Worm (Caenorhabditis elegans) whole organism, L3 larva: ENCODE measurements around the gene zip-3.

ENCODE experiments used
- eor-1 ChIP-seq, 2 experiments: fragments of 150-350 bp; optimal IDR thresholded peaks; 2 replicates each; lab custom pipeline; 2014 to 2018; ENCODE audit warnings: missing biosample characterization in 2 of 2, missing genetic modification characterization in 2 of 2
- nhr-237 ChIP-seq: fragments of 150-350 bp; optimal IDR thresholded peaks from 2 replicates; lab custom pipeline; 2014; ENCODE audit warnings: missing biosample characterization, missing genetic modification characterization
- nhr-28 ChIP-seq: fragments of 150-350 bp; optimal IDR thresholded peaks from 2 replicates; lab custom pipeline; 2014; ENCODE audit warnings: missing biosample characterization, missing genetic modification characterization
- pha-4 ChIP-seq: fragments of 150-350 bp; optimal IDR thresholded peaks from 2 replicates; lab custom pipeline; 2014; ENCODE audit warnings: missing biosample characterization, missing genetic modification reagents, missing genetic modification characterization
- skn-1 ChIP-seq: fragments of 150-350 bp; optimal IDR thresholded peaks from 2 replicates; lab custom pipeline; 2014; ENCODE audit warnings: missing biosample characterization, missing genetic modification characterization

DNA sequence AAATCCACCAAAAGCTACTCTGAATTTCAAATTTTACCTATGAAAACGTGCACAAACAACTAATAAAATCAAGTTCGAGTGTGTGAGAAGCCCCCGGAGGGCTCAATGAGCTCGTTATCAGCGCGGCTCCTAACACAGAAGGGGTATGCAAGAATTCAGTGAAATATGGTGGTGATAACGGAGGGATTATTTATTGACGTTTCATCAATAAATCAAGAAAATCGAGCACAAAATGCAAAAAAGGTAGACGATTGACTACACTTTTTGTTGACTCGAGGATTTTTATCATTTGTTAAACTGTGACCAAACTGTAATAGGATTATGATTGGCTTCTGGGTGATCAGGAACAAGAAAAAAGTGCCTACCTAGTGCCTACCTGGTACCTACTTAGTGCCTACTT lies at the start of gene zip-3:
- TF ChIP-seq pha-4 (tag; lab: Kevin White, UChicago) (no peak), nhr-28 (tag; lab: Kevin White, UChicago) (no peak), skn-1 (tag; lab: Kevin White, UChicago) (no peak), nhr-237 (tag; lab: Kevin White, UChicago) (no peak), eor-1 (tag; optimal IDR thresholded peaks at IDR 0.05; lab: Kevin White, UChicago) (no peak)
